Worm (Caenorhabditis elegans): ENCODE data around the gene F54H12.5.

- TF ChIP-seq unc-62 (GFP tag; optimal IDR thresholded peaks at IDR 0.05) = no peak
- TF ChIP-seq ZK546.5 (tag; optimal IDR thresholded peaks at IDR 0.05) = no peak
- TF ChIP-seq fkh-10 (GFP tag; optimal IDR thresholded peaks at IDR 0.05) = no peak
- TF ChIP-seq jun-1 (tag; optimal IDR thresholded peaks at IDR 0.05) = no peak
- no peak for TF ChIP-seq pha-4 (tag; optimal IDR thresholded peaks at IDR 0.05)
- TF ChIP-seq hmg-11 (tag; optimal IDR thresholded peaks at IDR 0.05) = no peak
These were observed 38.4 kb upstream of the F54H12.5 start, which contains the start of gene cit-1.2 for ce11 chrIII:8010260-8010822.
